Worm (Caenorhabditis elegans): ENCODE results near the gene R155.3.

DNA sequence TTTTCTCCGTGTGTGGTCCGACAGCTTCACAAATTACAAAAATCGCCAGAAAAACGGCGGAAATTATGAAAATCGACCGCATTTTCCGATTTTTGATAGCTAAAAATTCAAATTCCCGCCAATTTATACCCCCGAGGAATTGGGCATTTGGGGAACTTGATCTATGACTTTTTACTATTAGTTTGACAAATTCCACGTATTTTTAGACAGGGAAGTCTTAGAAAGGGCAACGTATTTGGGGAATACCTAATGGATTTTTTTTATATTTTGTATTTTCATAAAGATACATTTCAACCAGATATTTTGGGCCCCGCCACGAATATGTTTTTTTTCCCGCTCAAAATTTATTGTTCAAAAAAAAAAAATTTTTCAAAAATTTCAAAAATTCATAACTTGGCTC lies 8.3 kb upstream of the R155.3 start, which contains the start of gene Y39A3B.7:
- TF ChIP-seq lsy-2 (tag; optimal IDR thresholded peaks at IDR 0.05) (no peak), elt-3 (tag; optimal IDR thresholded peaks at IDR 0.05) (no peak), ceh-83 (GFP tag; optimal IDR thresholded peaks at IDR 0.05) (no peak)
